Fruit fly (Drosophila melanogaster) whole organism, embryonic: ENCODE results near the gene Lasp.

ENCODE experiments used
- Abd-B ChIP-seq: fragments of 200-800 bp; sonication (Bioruptor generic); optimal IDR thresholded peaks from 2 replicates; lab custom pipeline; 2018; ENCODE audit warnings: missing biosample characterization, mild to moderate bottlenecking, missing genetic modification characterization, moderate library complexity
- CG6791 ChIP-seq: fragments of 200-800 bp; sonication (Bioruptor generic); IDR thresholded peaks from 3 replicates; pipeline ENCODE4 v1.3.6; 2022; ENCODE audit warnings: missing biosample characterization, missing genetic modification characterization; ENCODE audit not compliant: partially characterized antibody
- CG6813 ChIP-seq: fragments of 200-800 bp; sonication (Bioruptor generic); optimal IDR thresholded peaks from 2 replicates; lab custom pipeline; 2017; ENCODE audit warnings: missing biosample characterization, missing genetic modification characterization, mild to moderate bottlenecking, moderate library complexity, missing genetic modification reagents
- CG7357 ChIP-seq: fragments of 200-800 bp; sonication (Bioruptor generic); IDR thresholded peaks from 3 replicates; pipeline ENCODE4 v1.3.6; 2022; ENCODE audit warnings: missing biosample characterization, missing genetic modification characterization
- CG8290 ChIP-seq, 3 experiments: fragments of 200-800 bp; sonication (Bioruptor generic); optimal IDR thresholded peaks; 2 replicates each; lab custom pipeline; 2016 to 2019; ENCODE audit warnings: missing biosample characterization in 3 of 3, missing genetic modification characterization in 3 of 3, mild to moderate bottlenecking in 2 of 3, moderate library complexity in 1 of 3
- Meics ChIP-seq: fragments of 200-800 bp; sonication (Bioruptor generic); optimal IDR thresholded peaks from 2 replicates; lab custom pipeline; 2017; ENCODE audit warnings: missing biosample characterization, mild to moderate bottlenecking, missing genetic modification characterization
- bcd ChIP-seq: fragments of 200-800 bp; sonication (Bioruptor generic); optimal IDR thresholded peaks from 2 replicates; lab custom pipeline; 2017; ENCODE audit warnings: missing biosample characterization, mild to moderate bottlenecking, missing genetic modification characterization
- ind ChIP-seq: fragments of 200-800 bp; sonication (Bioruptor generic); optimal IDR thresholded peaks from 3 replicates; lab custom pipeline; 2016; ENCODE audit warnings: missing biosample characterization, missing genetic modification characterization
- lola ChIP-seq, 3 experiments: fragments of >200 bp in 2 of 3; fragments of 200-800 bp in 1 of 3; sonication (Bioruptor generic) in 1 of 3; optimal IDR thresholded peaks; 2 replicates each; lab custom pipeline; 2017 to 2019; ENCODE audit warnings: missing biosample characterization in 3 of 3, missing genetic modification characterization in 3 of 3, mild to moderate bottlenecking in 1 of 3, moderate library complexity in 1 of 3
- nau ChIP-seq: fragments of 200-800 bp; sonication (Bioruptor generic); optimal IDR thresholded peaks from 3 replicates; lab custom pipeline; 2017; ENCODE audit warnings: missing biosample characterization, mild to moderate bottlenecking, missing genetic modification characterization, missing genetic modification reagents
- otp ChIP-seq: fragments of 200-800 bp; sonication (Bioruptor generic); IDR thresholded peaks from 3 replicates; pipeline ENCODE4, ENCODE4 v1.3.6; 2022; ENCODE audit warnings: missing biosample characterization, missing genetic modification characterization
- p53 ChIP-seq: fragments of 200-800 bp; sonication (Bioruptor generic); optimal IDR thresholded peaks from 2 replicates; lab custom pipeline; 2016; ENCODE audit warnings: missing biosample characterization, missing genetic modification characterization
- pum ChIP-seq: fragments of 200-800 bp; sonication (Bioruptor generic); optimal IDR thresholded peaks from 2 replicates; lab custom pipeline; 2016; ENCODE audit warnings: missing biosample characterization, missing genetic modification characterization
- sima ChIP-seq: fragments of 200-800 bp; sonication (Bioruptor generic); optimal IDR thresholded peaks from 2 replicates; lab custom pipeline; 2016; ENCODE audit warnings: missing biosample characterization, missing genetic modification characterization

DNA sequence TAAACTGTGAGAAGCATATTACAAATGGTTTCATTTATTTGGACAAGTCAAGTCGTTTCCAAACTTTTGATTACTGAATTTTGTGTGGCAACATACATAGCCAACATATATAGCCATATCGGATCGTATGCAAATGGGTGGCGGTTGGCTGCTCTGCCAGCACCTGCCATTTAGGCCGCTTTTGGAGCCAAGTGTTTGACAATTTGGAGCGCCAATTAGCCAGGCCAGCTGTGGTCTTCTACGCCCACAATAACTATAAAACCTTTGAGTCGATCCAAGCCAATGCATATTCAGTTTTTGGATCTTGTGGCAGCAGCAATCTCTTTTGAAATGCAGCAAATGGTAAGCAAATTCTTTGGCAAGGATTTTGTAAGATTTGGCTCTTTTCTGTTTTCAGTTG is 13.1 kb upstream of the Lasp start, which contains the start of gene CG13031:
- TF ChIP-seq lola (GFP tag; optimal IDR thresholded peaks at IDR 0.05; lab: Kevin White, UChicago) = no peak
- TF ChIP-seq Abd-B (GFP tag; lab: Kevin White, UChicago) = no peak
- TF ChIP-seq CG8290 (GFP tag; optimal IDR thresholded peaks at IDR 0.05; lab: Kevin White, UChicago) = no peak
- TF ChIP-seq CG8290 (tag; optimal IDR thresholded peaks at IDR 0.05; lab: Kevin White, UChicago) = no peak
- no peak for TF ChIP-seq pum
- no peak for TF ChIP-seq p53 (GFP tag; lab: Kevin White, UChicago)
- TF ChIP-seq otp (GFP tag; lab: Robert Waterston, UW) = no peak
- TF ChIP-seq CG6813 (GFP tag; lab: Kevin White, UChicago) = no peak
- no peak for TF ChIP-seq bcd (GFP tag; lab: Kevin White, UChicago)
- no peak for TF ChIP-seq ind (GFP tag; lab: Kevin White, UChicago)
- no peak for TF ChIP-seq Meics (GFP tag; lab: Kevin White, UChicago)
- TF ChIP-seq nau (GFP tag; lab: Kevin White, UChicago) = no peak
- TF ChIP-seq CG6791 (GFP tag; lab: Robert Waterston, UW) = no peak
- no peak for TF ChIP-seq sima (GFP tag; lab: Kevin White, UChicago)
- no peak for TF ChIP-seq CG7357 (GFP tag; lab: Robert Waterston, UW)
